Worm (Caenorhabditis elegans): ENCODE data around the gene Y43C5A.3.

Gene Y43C5A.3

DNA sequence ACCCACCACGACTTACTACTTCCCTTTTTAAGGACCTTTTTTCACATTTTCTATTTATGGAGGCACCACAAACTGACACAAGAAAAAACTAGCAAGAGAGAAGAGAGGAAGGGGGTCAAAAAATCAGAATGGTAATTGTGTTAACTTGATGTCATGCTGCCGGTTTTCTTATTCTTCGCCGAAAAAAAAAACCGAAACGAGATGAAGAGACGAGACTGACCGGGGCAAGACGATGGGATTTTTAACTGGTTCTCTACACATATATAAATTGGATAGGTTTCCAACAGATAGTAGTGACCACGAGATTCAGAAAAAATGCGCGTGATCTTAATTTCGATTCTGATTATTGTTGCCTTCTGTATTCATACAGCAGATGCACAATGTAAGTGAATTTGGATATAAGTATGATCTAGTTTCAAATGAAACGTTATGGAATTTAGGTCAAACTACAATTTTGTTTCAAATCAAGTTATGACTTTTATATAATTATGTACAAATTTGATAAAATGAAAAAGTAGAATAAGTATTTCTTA is at the start of gene Y43C5A.3:
TSS of gene Y43C5A.3 (plus strand) at position 256 of the 533 bp plus-strand sequence.
- no peak for TF ChIP-seq med-1 (GFP tag; optimal IDR thresholded peaks at IDR 0.05; ENCODE audit: insufficient read depth)
- TF ChIP-seq ztf-23 (GFP tag; IDR thresholded peaks at IDR 0.05): no peak

DNA sequence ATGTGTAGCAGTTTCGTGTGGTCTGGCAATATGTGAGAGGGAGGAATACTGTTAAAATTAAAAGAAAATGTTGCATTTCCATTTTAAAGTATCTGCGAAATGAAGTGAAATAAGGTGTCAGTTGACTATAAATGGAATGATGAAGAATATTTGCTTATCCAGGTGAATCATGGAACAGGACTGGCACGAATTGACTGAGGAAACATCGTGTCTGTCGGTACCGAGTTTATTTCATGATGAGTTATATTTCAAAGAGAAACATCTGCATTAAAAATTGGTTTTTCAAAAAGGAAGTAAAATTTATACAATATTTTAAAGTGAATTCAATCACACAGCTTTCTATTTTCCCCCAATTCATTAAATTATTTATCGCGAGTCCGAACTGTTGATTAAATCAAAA is 46.3 kb upstream of the Y43C5A.3 start, which contains the start of gene F01G10.6:
TSS of gene F01G10.6 (minus strand) at position 101 of the 400 bp plus-strand sequence.
- TF ChIP-seq ref-1 (GFP tag; conservative IDR thresholded peaks at IDR 0.05) (no peak), ztf-29 (GFP tag; IDR thresholded peaks at IDR 0.05) (no peak), T22C8.4 (GFP tag; IDR thresholded peaks at IDR 0.05) (no peak), tab-1 (GFP tag; IDR thresholded peaks at IDR 0.05) (no peak), med-1 (GFP tag; optimal IDR thresholded peaks at IDR 0.05; ENCODE audit: insufficient read depth) (no peak), flt-1 (GFP tag; IDR thresholded peaks at IDR 0.05) (no peak), klf-2 (GFP tag; conservative IDR thresholded peaks at IDR 0.05) (no peak), ztf-23 (GFP tag; IDR thresholded peaks at IDR 0.05) (no peak), cog-1 (tag; optimal IDR thresholded peaks at IDR 0.05) (no peak)

DNA sequence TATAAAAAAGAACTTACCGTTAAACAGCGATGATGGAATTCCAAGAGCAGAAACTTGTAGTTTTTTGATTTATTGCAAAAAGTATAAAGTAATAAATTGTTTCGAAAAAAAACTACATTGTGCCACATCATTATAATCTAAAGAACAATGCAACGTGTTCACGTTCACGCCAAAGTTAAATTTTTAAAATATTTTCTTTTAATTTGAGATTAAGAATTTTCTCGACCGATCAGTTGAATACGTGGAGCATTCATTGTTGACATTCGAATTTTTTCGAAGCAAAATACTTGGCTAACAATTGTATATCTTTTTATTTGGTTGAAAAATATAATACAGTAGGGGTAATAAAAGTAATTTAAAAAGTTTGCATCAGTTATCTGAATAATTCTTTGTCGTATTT is 42.9 kb upstream of the Y43C5A.3 start, which contains the start of gene F01G10.5:
TSS of gene F01G10.5 (minus strand) at position 101 of the 400 bp plus-strand sequence.
- TF ChIP-seq T22C8.4 (GFP tag; IDR thresholded peaks at IDR 0.05): no peak
- TF ChIP-seq flt-1 (GFP tag; IDR thresholded peaks at IDR 0.05): no peak
- TF ChIP-seq cog-1 (tag; optimal IDR thresholded peaks at IDR 0.05): no peak
- no peak for TF ChIP-seq ztf-23 (GFP tag; IDR thresholded peaks at IDR 0.05)
- TF ChIP-seq tab-1 (GFP tag; IDR thresholded peaks at IDR 0.05): no peak
- TF ChIP-seq med-1 (GFP tag; optimal IDR thresholded peaks at IDR 0.05; ENCODE audit: insufficient read depth): no peak
- TF ChIP-seq klf-2 (GFP tag; conservative IDR thresholded peaks at IDR 0.05): no peak
- TF ChIP-seq ztf-29 (GFP tag; IDR thresholded peaks at IDR 0.05): no peak
- TF ChIP-seq ref-1 (GFP tag; conservative IDR thresholded peaks at IDR 0.05): no peak

DNA sequence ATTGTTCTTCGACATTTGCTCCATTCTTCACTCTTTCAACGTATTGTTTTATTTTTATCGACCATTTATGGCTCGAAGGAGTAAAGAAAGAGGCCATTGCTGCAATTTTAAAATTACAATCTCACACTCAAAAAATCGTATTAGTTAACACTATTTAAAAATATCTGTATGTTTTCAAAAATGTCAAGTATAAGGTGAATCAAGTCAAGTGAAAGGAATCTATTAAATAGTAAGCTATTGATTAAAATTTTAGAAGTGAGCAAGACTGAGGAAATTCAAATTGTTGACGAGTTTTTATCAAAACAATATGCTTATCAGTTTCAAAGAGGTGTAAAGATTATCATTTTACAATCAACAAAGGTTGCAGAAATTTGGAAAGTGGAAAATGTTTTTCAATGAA is 41.4 kb upstream of the Y43C5A.3 start, which contains the start of gene F01G10.4:
TSS of gene F01G10.4 (minus strand) at position 101 of the 400 bp plus-strand sequence.
- TF ChIP-seq flt-1 (GFP tag; IDR thresholded peaks at IDR 0.05): no peak
- no peak for TF ChIP-seq cog-1 (tag; optimal IDR thresholded peaks at IDR 0.05)
- TF ChIP-seq T22C8.4 (GFP tag; IDR thresholded peaks at IDR 0.05): no peak
- TF ChIP-seq med-1 (GFP tag; optimal IDR thresholded peaks at IDR 0.05; ENCODE audit: insufficient read depth): no peak
- no peak for TF ChIP-seq klf-2 (GFP tag; conservative IDR thresholded peaks at IDR 0.05)
- no peak for TF ChIP-seq ref-1 (GFP tag; conservative IDR thresholded peaks at IDR 0.05)
- no peak for TF ChIP-seq ztf-29 (GFP tag; IDR thresholded peaks at IDR 0.05)
- no peak for TF ChIP-seq tab-1 (GFP tag; IDR thresholded peaks at IDR 0.05)
- no peak for TF ChIP-seq ztf-23 (GFP tag; IDR thresholded peaks at IDR 0.05)

DNA sequence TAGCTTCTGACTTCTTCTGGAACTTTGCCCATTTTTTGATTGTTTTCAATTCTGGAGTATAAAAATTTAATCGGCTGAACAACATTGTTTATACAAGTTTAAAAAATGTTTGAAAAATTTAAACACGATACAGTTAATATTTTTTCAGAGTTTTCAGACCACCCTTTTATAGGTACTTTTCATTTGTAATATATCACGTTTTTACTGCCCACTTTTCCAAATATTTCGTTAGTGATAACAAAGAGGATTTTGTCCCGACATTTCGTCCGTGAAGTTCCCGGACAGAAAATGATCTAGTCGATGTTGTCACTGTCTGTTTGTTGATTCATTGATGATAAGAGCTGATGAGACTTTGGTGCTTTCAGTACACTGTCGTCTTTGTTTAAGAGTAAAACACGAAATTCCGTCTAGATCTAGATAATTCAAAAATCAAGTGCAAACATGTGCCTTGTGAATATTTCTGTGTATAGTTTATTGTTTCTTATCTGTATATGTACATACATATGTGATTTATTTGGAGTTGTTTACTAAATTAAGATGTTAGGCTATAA is 38.5 kb upstream of the Y43C5A.3 start, which contains the start of gene ech-9:
TSS of gene ech-9 (minus strand) at position 51 of the 551 bp plus-strand sequence.
- TF ChIP-seq ztf-23 (GFP tag; IDR thresholded peaks at IDR 0.05): no peak
- TF ChIP-seq flt-1 (GFP tag; IDR thresholded peaks at IDR 0.05): no peak
- TF ChIP-seq klf-2 (GFP tag; conservative IDR thresholded peaks at IDR 0.05): no peak
- TF ChIP-seq ztf-29 (GFP tag; IDR thresholded peaks at IDR 0.05): no peak
- TF ChIP-seq tab-1 (GFP tag; IDR thresholded peaks at IDR 0.05): no peak
- TF ChIP-seq ref-1 (GFP tag; conservative IDR thresholded peaks at IDR 0.05): no peak
- TF ChIP-seq cog-1 (tag; optimal IDR thresholded peaks at IDR 0.05): no peak
- TF ChIP-seq med-1 (GFP tag; optimal IDR thresholded peaks at IDR 0.05; ENCODE audit: insufficient read depth): no peak
- TF ChIP-seq T22C8.4 (GFP tag; IDR thresholded peaks at IDR 0.05): no peak

DNA sequence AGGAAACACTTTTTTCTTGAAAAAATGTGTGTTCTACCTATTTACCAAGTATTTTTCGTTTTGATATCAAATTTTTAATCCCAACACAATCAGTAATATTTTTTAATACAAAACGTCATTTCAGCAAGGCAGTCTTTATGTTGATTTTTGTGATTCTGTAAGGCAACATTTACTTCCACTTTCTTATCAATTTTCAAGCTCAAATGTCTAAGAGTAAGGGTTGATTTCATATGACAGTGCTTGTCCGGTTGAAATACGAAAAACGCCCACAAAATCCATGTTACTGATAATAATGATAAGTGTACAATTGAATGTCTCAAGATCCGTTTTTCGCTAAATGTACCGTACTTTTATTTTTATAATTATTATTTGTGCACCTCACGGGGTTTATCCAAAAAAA is 37.7 kb upstream of the Y43C5A.3 start:
- no peak for TF ChIP-seq T22C8.4 (GFP tag; IDR thresholded peaks at IDR 0.05)
- TF ChIP-seq flt-1 (GFP tag; IDR thresholded peaks at IDR 0.05): no peak
- no peak for TF ChIP-seq tab-1 (GFP tag; IDR thresholded peaks at IDR 0.05)
- no peak for TF ChIP-seq klf-2 (GFP tag; conservative IDR thresholded peaks at IDR 0.05)
- TF ChIP-seq ztf-29 (GFP tag; IDR thresholded peaks at IDR 0.05): no peak
- no peak for TF ChIP-seq cog-1 (tag; optimal IDR thresholded peaks at IDR 0.05)
- TF ChIP-seq ref-1 (GFP tag; conservative IDR thresholded peaks at IDR 0.05): no peak
- TF ChIP-seq ztf-23 (GFP tag; IDR thresholded peaks at IDR 0.05): no peak
- no peak for TF ChIP-seq med-1 (GFP tag; optimal IDR thresholded peaks at IDR 0.05; ENCODE audit: insufficient read depth)

DNA sequence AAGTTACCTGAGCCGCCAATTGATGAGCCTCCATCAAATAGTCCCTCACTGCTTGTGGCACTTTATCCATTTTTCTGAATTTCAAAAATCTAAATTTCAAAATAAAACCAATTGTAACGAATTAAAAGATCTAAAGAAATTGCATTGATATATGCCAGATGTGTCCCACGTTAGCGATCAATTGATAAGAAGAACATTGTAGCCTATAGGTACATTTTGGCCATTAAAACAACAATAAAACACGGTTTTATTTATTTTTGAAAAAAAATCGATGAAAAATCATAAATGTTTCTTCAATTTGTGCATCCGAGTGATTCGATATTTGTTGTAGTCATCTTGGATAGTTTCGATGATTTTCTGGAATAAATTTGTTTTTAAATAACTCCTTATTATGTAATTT is 34.8 kb upstream of the Y43C5A.3 start, which contains the start of gene ech-8:
TSS of gene ech-8 (minus strand) at position 132 of the 400 bp plus-strand sequence.
- TF ChIP-seq klf-2 (GFP tag; conservative IDR thresholded peaks at IDR 0.05) (no peak), ztf-23 (GFP tag; IDR thresholded peaks at IDR 0.05) (no peak), ztf-29 (GFP tag; IDR thresholded peaks at IDR 0.05) (no peak)

DNA sequence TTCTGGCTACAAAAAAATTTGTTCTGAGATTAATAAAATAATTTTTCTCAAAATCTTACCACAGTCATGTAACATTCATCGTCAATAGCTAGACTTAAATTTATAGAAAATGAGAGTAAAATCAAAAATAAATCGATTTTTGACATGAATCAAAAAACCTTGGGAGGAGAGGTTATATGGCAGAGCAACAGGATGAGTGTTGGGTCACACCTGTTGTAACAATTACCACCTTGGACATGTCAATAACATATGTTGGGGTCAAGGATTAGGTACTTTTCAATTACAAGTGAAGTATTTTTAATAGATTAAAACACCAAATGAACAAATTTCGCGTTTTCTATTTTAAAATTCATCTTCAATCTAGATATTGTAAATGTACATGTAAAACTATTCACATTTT is 32.2 kb upstream of the Y43C5A.3 start, which contains the start of gene lipl-7:
TSS of gene lipl-7 (minus strand) at position 165 of the 400 bp plus-strand sequence.
- no peak for TF ChIP-seq ztf-29 (GFP tag; IDR thresholded peaks at IDR 0.05)
- no peak for TF ChIP-seq cog-1 (tag; optimal IDR thresholded peaks at IDR 0.05)
- TF ChIP-seq tab-1 (GFP tag; IDR thresholded peaks at IDR 0.05): no peak
- no peak for TF ChIP-seq ztf-23 (GFP tag; IDR thresholded peaks at IDR 0.05)
- TF ChIP-seq flt-1 (GFP tag; IDR thresholded peaks at IDR 0.05): no peak
- TF ChIP-seq ref-1 (GFP tag; conservative IDR thresholded peaks at IDR 0.05): no peak
- no peak for TF ChIP-seq T22C8.4 (GFP tag; IDR thresholded peaks at IDR 0.05)
- TF ChIP-seq klf-2 (GFP tag; conservative IDR thresholded peaks at IDR 0.05): no peak
- TF ChIP-seq med-1 (GFP tag; optimal IDR thresholded peaks at IDR 0.05; ENCODE audit: insufficient read depth): no peak

DNA sequence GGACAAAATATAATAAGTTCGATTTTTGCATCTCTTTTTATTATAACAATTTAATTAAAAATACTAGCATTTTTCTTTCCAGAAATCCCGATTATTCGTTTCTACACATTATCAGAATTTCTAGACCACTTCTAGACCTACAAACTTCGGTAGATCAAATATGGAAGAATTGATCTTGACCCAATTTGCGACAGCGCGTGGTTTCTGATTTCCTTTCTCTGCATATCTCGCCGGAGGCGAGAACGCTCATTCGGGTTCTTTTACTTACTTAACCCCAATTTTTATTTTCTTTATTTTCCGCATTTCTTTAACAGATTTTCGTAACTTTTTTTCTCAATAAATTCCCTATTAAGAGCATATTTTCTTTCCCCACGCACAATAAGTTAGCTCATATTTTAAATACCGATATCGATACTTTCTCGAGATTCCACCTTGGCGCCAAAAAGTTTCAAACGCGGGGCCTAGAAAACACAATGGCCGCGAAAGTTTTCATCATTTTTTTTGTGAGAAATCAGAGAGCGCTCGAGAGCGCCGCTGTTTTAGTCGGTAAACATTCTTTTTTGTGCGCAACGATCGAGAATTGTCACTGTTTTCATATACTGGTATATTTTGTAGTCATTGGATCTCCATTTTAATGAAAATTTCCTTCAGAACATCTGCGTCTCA is 31.2 kb upstream of the Y43C5A.3 start:
- TF ChIP-seq cog-1 (tag; optimal IDR thresholded peaks at IDR 0.05) (no peak), flt-1 (GFP tag; IDR thresholded peaks at IDR 0.05) (no peak), T22C8.4 (GFP tag; IDR thresholded peaks at IDR 0.05) (no peak), ztf-29 (GFP tag; IDR thresholded peaks at IDR 0.05) (no peak), ref-1 (GFP tag; conservative IDR thresholded peaks at IDR 0.05) (no peak), klf-2 (GFP tag; conservative IDR thresholded peaks at IDR 0.05) (no peak), med-1 (GFP tag; optimal IDR thresholded peaks at IDR 0.05; ENCODE audit: insufficient read depth) (no peak), tab-1 (GFP tag; IDR thresholded peaks at IDR 0.05) (no peak), ztf-23 (GFP tag; IDR thresholded peaks at IDR 0.05) (no peak)

Measured in whole organism, midembryonic.